Fruit fly (Drosophila melanogaster): Measurements from ENCODE around the gene RpL35.

- no peak for TF ChIP-seq CG8478 (optimal IDR thresholded peaks at IDR 0.05)
- no peak for TF ChIP-seq CTCF (optimal IDR thresholded peaks at IDR 0.05)
These were observed 32.9 kb downstream of the RpL35 start for dm6 chrX:5705097-5705496.

Measured in S2 (cell line).